Worm (Caenorhabditis elegans) whole organism, mixed stage, embryonic: ENCODE measurements around the gene nhr-31.

Source experiments
- M03D4.4 ChIP-seq: sonication (generic microtip); optimal IDR thresholded peaks from 2 replicates; lab custom pipeline; 2017; ENCODE audit warnings: mild to moderate bottlenecking, missing genetic modification characterization, missing compliant biosample characterization
- bed-3 ChIP-seq: fragments of 200-800 bp; sonication (Bioruptor generic); optimal IDR thresholded peaks from 3 replicates; lab custom pipeline; 2018; ENCODE audit warnings: mild to moderate bottlenecking, missing genetic modification characterization, moderate library complexity, missing compliant biosample characterization
- blmp-1 ChIP-seq: fragments of 150-350 bp; optimal IDR thresholded peaks from 2 replicates; lab custom pipeline; 2014; ENCODE audit warnings: missing biosample characterization, missing genetic modification characterization
- ceh-39 ChIP-seq: fragments of 150-350 bp; optimal IDR thresholded peaks from 2 replicates; lab custom pipeline; 2014; ENCODE audit warnings: missing biosample characterization, missing genetic modification characterization
- ceh-43 ChIP-seq: fragments of 200-800 bp; sonication (Bioruptor generic); optimal IDR thresholded peaks from 2 replicates; lab custom pipeline; 2018; ENCODE audit warnings: mild to moderate bottlenecking, missing genetic modification characterization, moderate library complexity, missing compliant biosample characterization
- ceh-83 ChIP-seq: fragments of 200-800 bp; sonication (Bioruptor generic); optimal IDR thresholded peaks from 2 replicates; lab custom pipeline; 2018; ENCODE audit warnings: mild to moderate bottlenecking, missing genetic modification characterization, missing compliant biosample characterization
- ces-1 ChIP-seq: fragments of 150-350 bp; optimal IDR thresholded peaks from 2 replicates; lab custom pipeline; 2014; ENCODE audit warnings: missing biosample characterization, missing genetic modification reagents, missing genetic modification characterization
- cnd-1 ChIP-seq: fragments of 200-800 bp; sonication (Bioruptor generic); optimal IDR thresholded peaks from 2 replicates; lab custom pipeline; 2018; ENCODE audit warnings: mild to moderate bottlenecking, missing genetic modification characterization, missing compliant biosample characterization
- drap-1 ChIP-seq: fragments of 200-800 bp; sonication (Bioruptor generic); optimal IDR thresholded peaks from 3 replicates; lab custom pipeline; 2018; ENCODE audit warnings: mild to moderate bottlenecking, missing genetic modification characterization, missing compliant biosample characterization
- elt-1 ChIP-seq: sonication (generic microtip); optimal IDR thresholded peaks from 2 replicates; lab custom pipeline; 2017; ENCODE audit warnings: missing genetic modification characterization, mild to moderate bottlenecking, missing compliant biosample characterization, antibody characterized with exemption, moderate library complexity, borderline replicate concordance; ENCODE audit not compliant: insufficient read depth
- elt-3 ChIP-seq: fragments of 150-350 bp; optimal IDR thresholded peaks from 2 replicates; lab custom pipeline; 2014; ENCODE audit warnings: missing biosample characterization, missing genetic modification characterization
- flh-1 ChIP-seq: fragments of 200-800 bp; sonication (Bioruptor generic); optimal IDR thresholded peaks from 2 replicates; lab custom pipeline; 2018; ENCODE audit warnings: mild to moderate bottlenecking, missing genetic modification characterization, moderate library complexity, missing compliant biosample characterization
- ham-2 ChIP-seq: fragments of 200-800 bp; sonication (Bioruptor generic); optimal IDR thresholded peaks from 2 replicates; lab custom pipeline; 2018; ENCODE audit warnings: mild to moderate bottlenecking, missing genetic modification characterization, missing compliant biosample characterization
- hlh-1 ChIP-seq: fragments of 150-350 bp; optimal IDR thresholded peaks from 2 replicates; lab custom pipeline; 2014; ENCODE audit warnings: missing biosample characterization, missing genetic modification reagents, missing genetic modification characterization
- lin-13 ChIP-seq: fragments of 150-350 bp; optimal IDR thresholded peaks from 2 replicates; lab custom pipeline; 2014; ENCODE audit warnings: missing biosample characterization, missing genetic modification characterization
- lsy-2 ChIP-seq: fragments of 150-350 bp; optimal IDR thresholded peaks from 2 replicates; lab custom pipeline; 2014; ENCODE audit warnings: missing biosample characterization, missing genetic modification characterization
- mab-5 ChIP-seq: fragments of 150-350 bp; optimal IDR thresholded peaks from 2 replicates; lab custom pipeline; 2014; ENCODE audit warnings: missing biosample characterization, missing genetic modification characterization
- mls-2 ChIP-seq: sonication (generic microtip); optimal IDR thresholded peaks from 2 replicates; lab custom pipeline; 2016; ENCODE audit warnings: mild to moderate bottlenecking, missing genetic modification characterization, moderate library complexity, missing compliant biosample characterization
- nhr-12 ChIP-seq: fragments of 150-350 bp; optimal IDR thresholded peaks from 2 replicates; lab custom pipeline; 2014; ENCODE audit warnings: missing biosample characterization, missing genetic modification characterization
- nhr-2 ChIP-seq: fragments of 150-350 bp; optimal IDR thresholded peaks from 2 replicates; lab custom pipeline; 2014; ENCODE audit warnings: missing biosample characterization, missing genetic modification characterization
- nhr-237 ChIP-seq: fragments of 150-350 bp; optimal IDR thresholded peaks from 2 replicates; lab custom pipeline; 2014; ENCODE audit warnings: missing biosample characterization, missing genetic modification characterization
- nhr-28 ChIP-seq: fragments of 150-350 bp; optimal IDR thresholded peaks from 2 replicates; lab custom pipeline; 2014; ENCODE audit warnings: missing biosample characterization, missing genetic modification characterization
- nhr-76 ChIP-seq: sonication (generic microtip); optimal IDR thresholded peaks from 2 replicates; lab custom pipeline; 2017; ENCODE audit warnings: missing biosample characterization, missing genetic modification characterization
- pha-4 ChIP-seq: fragments of 150-350 bp; optimal IDR thresholded peaks from 2 replicates; lab custom pipeline; 2018; ENCODE audit warnings: missing biosample characterization, missing genetic modification reagents, missing genetic modification characterization
- sem-2 ChIP-seq: fragments of 200-800 bp; sonication (Bioruptor generic); optimal IDR thresholded peaks from 2 replicates; lab custom pipeline; 2018; ENCODE audit warnings: mild to moderate bottlenecking, missing genetic modification characterization, missing compliant biosample characterization
- sptf-1 ChIP-seq: sonication (generic microtip); optimal IDR thresholded peaks from 2 replicates; lab custom pipeline; 2017; ENCODE audit warnings: mild to moderate bottlenecking, missing genetic modification characterization, moderate library complexity, missing compliant biosample characterization
- tbx-8 ChIP-seq: fragments of 200-800 bp; sonication (Bioruptor generic); optimal IDR thresholded peaks from 2 replicates; lab custom pipeline; 2018; ENCODE audit warnings: mild to moderate bottlenecking, missing genetic modification characterization, moderate library complexity, missing compliant biosample characterization
- unc-120 ChIP-seq: sonication (generic microtip); optimal IDR thresholded peaks from 2 replicates; lab custom pipeline; 2017; ENCODE audit warnings: missing genetic modification characterization, missing compliant biosample characterization; ENCODE audit not compliant: poor library complexity, severe bottlenecking
- unc-39 ChIP-seq: fragments of 150-350 bp; optimal IDR thresholded peaks from 2 replicates; lab custom pipeline; 2014; ENCODE audit warnings: missing biosample characterization, missing genetic modification characterization
- zip-8 ChIP-seq: fragments of 150-350 bp; optimal IDR thresholded peaks from 2 replicates; lab custom pipeline; 2014; ENCODE audit warnings: missing biosample characterization, missing genetic modification characterization
- ztf-11 ChIP-seq: fragments of 150-350 bp; optimal IDR thresholded peaks from 2 replicates; lab custom pipeline; 2014; ENCODE audit warnings: missing biosample characterization, missing genetic modification characterization

nhr-31 gene

ce11 chrIV:8029413-8029812, at the start of gene nhr-31:
TSS of gene nhr-31 (minus strand) at chrIV:8029513.
- TF ChIP-seq elt-3 (tag; lab: Kevin White, UChicago) (no peak), mls-2 (tag; lab: Kevin White, UChicago) (no peak), blmp-1 (no peak), nhr-76 (no peak), sem-2 (GFP tag; lab: Kevin White, UChicago) (no peak), pha-4 (tag; lab: Kevin White, UChicago) (no peak), mab-5 (tag; lab: Kevin White, UChicago) (no peak), zip-8 (tag; lab: Kevin White, UChicago) (no peak), elt-1 (tag; lab: Kevin White, UChicago) (no peak), drap-1 (GFP tag; lab: Kevin White, UChicago) (no peak), unc-120 (tag; lab: Kevin White, UChicago) (no peak), nhr-12 (tag; lab: Kevin White, UChicago) (no peak), bed-3 (no peak), cnd-1 (tag; lab: Kevin White, UChicago) (no peak), ztf-11 (tag; lab: Kevin White, UChicago) (no peak), nhr-237 (no peak), tbx-8 (GFP tag; lab: Kevin White, UChicago) (no peak), M03D4.4 (tag; lab: Kevin White, UChicago) (no peak)

- no peak for TF ChIP-seq elt-1 (tag; lab: Kevin White, UChicago)
- TF ChIP-seq nhr-2, result no peak
- no peak for TF ChIP-seq pha-4 (tag; lab: Kevin White, UChicago)
- TF ChIP-seq mls-2 (tag; lab: Kevin White, UChicago), result no peak
- no peak for TF ChIP-seq ztf-11 (tag; lab: Kevin White, UChicago)
- TF ChIP-seq sptf-1 (tag; lab: Kevin White, UChicago), result no peak
- no peak for TF ChIP-seq cnd-1 (tag; lab: Kevin White, UChicago)
- no peak for TF ChIP-seq nhr-76
- TF ChIP-seq flh-1 (GFP tag; lab: Kevin White, UChicago), result no peak
- TF ChIP-seq elt-3 (tag; lab: Kevin White, UChicago), result no peak
- TF ChIP-seq ceh-83 (GFP tag; lab: Kevin White, UChicago), result no peak
- TF ChIP-seq ceh-39 (tag; lab: Kevin White, UChicago), result no peak
- TF ChIP-seq drap-1 (GFP tag; lab: Kevin White, UChicago), result no peak
- TF ChIP-seq bed-3, result no peak
- no peak for TF ChIP-seq ham-2
- TF ChIP-seq unc-39 (tag; lab: Kevin White, UChicago), result no peak
- TF ChIP-seq lsy-2 (tag; lab: Kevin White, UChicago), result no peak
- TF ChIP-seq mab-5 (tag; lab: Kevin White, UChicago), result no peak
- no peak for TF ChIP-seq nhr-237
- TF ChIP-seq, all 35 proteins: peak for 0
These were observed 47.2 kb upstream of the nhr-31 start for ce11 chrIV:8076511-8076910.

ce11 chrIV:8075516-8075915, 46.2 kb upstream of the nhr-31 start:
- TF ChIP-seq drap-1 (GFP tag; lab: Kevin White, UChicago) (no peak), nhr-28 (tag; lab: Kevin White, UChicago) (no peak), sem-2 (GFP tag; lab: Kevin White, UChicago) (no peak), pha-4 (tag; lab: Kevin White, UChicago) (no peak), lsy-2 (tag; lab: Kevin White, UChicago) (no peak), ceh-43 (GFP tag; lab: Kevin White, UChicago) (no peak), bed-3 (no peak), hlh-1 (tag; lab: Kevin White, UChicago) (no peak), M03D4.4 (tag; lab: Kevin White, UChicago) (no peak), flh-1 (GFP tag; lab: Kevin White, UChicago) (no peak), cnd-1 (tag; lab: Kevin White, UChicago) (no peak)
- TF ChIP-seq, all 35 proteins: peak for 0

ce11 chrIV:8070934-8071333, 41.6 kb upstream of the nhr-31 start:
- TF ChIP-seq ztf-11 (tag; lab: Kevin White, UChicago), result no peak
- TF ChIP-seq blmp-1, result no peak
- TF ChIP-seq bed-3, result no peak
- peak; percentile 3 for TF ChIP-seq ces-1

ce11 chrIV:8070299-8070698, 41.0 kb upstream of the nhr-31 start:
- TF ChIP-seq lin-13 (tag; lab: Kevin White, UChicago) (no peak), ham-2 (no peak), mab-5 (tag; lab: Kevin White, UChicago) (no peak), ztf-11 (tag; lab: Kevin White, UChicago) (no peak)
